Worm (Caenorhabditis elegans) whole organism, L4 larva: ENCODE data around the gene txt-10.

Experiments
- dve-1 ChIP-seq: sonication (generic microtip); optimal IDR thresholded peaks from 2 replicates; lab custom pipeline; 2017; ENCODE audit warnings: antibody characterized with exemption, mild to moderate bottlenecking, missing genetic modification characterization, missing compliant biosample characterization; ENCODE audit not compliant: insufficient read depth
- nhr-42 ChIP-seq: fragments of 200-800 bp; sonication (Bioruptor generic); IDR thresholded peaks from 2 replicates; pipeline ENCODE4 v1.3.6; 2022; ENCODE audit warnings: missing genetic modification characterization, missing compliant biosample characterization

ce11 chrV:10540024-10540423 is 7.4 kb upstream of the txt-10 start, which contains the start of gene degt-1:
- TF ChIP-seq dve-1: no peak
- no peak for TF ChIP-seq nhr-42
